Worm (Caenorhabditis elegans) whole organism, L1 larva: ENCODE results near the gene C40C9.4.

Source experiments
- C34B4.2 ChIP-seq: sonication (generic microtip); optimal IDR thresholded peaks from 2 replicates; lab custom pipeline; 2017; ENCODE audit warnings: mild to moderate bottlenecking, missing genetic modification characterization, missing compliant biosample characterization
- Y116A8C.19 ChIP-seq: sonication (generic microtip); optimal IDR thresholded peaks from 2 replicates; lab custom pipeline; 2016; ENCODE audit warnings: missing compliant biosample characterization, missing genetic modification characterization, borderline replicate concordance
- aha-1 ChIP-seq: fragments of 150-350 bp; optimal IDR thresholded peaks from 2 replicates; lab custom pipeline; 2014; ENCODE audit warnings: missing biosample characterization, missing genetic modification characterization
- alr-1 ChIP-seq: fragments of 200-800 bp; sonication (Bioruptor generic); optimal IDR thresholded peaks from 2 replicates; lab custom pipeline; 2018; ENCODE audit warnings: borderline replicate concordance, mild to moderate bottlenecking, missing genetic modification characterization, missing compliant biosample characterization
- aly-2 ChIP-seq: fragments of 150-350 bp; optimal IDR thresholded peaks from 2 replicates; lab custom pipeline; 2014; ENCODE audit warnings: missing biosample characterization, missing genetic modification characterization
- ama-1 ChIP-seq: fragments of 150-350 bp; optimal IDR thresholded peaks from 2 replicates; lab custom pipeline; 2014
- blmp-1 ChIP-seq: fragments of 150-350 bp; optimal IDR thresholded peaks from 2 replicates; lab custom pipeline; 2014; ENCODE audit warnings: missing biosample characterization, missing genetic modification characterization
- ceh-63 ChIP-seq: fragments of 200-800 bp; sonication (Bioruptor generic); optimal IDR thresholded peaks from 2 replicates; lab custom pipeline; 2018; ENCODE audit warnings: mild to moderate bottlenecking, missing genetic modification characterization, missing compliant biosample characterization
- ceh-8 ChIP-seq: fragments of 200-800 bp; sonication (Bioruptor generic); optimal IDR thresholded peaks from 2 replicates; lab custom pipeline; 2018; ENCODE audit warnings: mild to moderate bottlenecking, missing genetic modification characterization, moderate library complexity, missing compliant biosample characterization
- ceh-88 ChIP-seq: fragments of 200-800 bp; sonication (Bioruptor generic); IDR thresholded peaks from 2 replicates; pipeline ENCODE4 v1.3.6; 2022; ENCODE audit warnings: missing genetic modification characterization, missing compliant biosample characterization
- ceh-90 ChIP-seq: sonication (generic microtip); optimal IDR thresholded peaks from 2 replicates; lab custom pipeline; 2016; ENCODE audit warnings: missing genetic modification characterization, missing compliant biosample characterization
- ces-1 ChIP-seq: fragments of 150-350 bp; optimal IDR thresholded peaks from 2 replicates; lab custom pipeline; 2014; ENCODE audit warnings: missing biosample characterization, missing genetic modification reagents, missing genetic modification characterization
- dpl-1 ChIP-seq, 3 experiments: fragments of 150-350 bp in 2 of 3; sonication (generic microtip) in 1 of 3; optimal IDR thresholded peaks; 2 replicates each; lab custom pipeline; 2014 to 2017; ENCODE audit warnings: missing biosample characterization in 3 of 3, missing genetic modification characterization in 3 of 3, missing genetic modification reagents in 3 of 3
- dsc-1 ChIP-seq: sonication (generic microtip); optimal IDR thresholded peaks from 2 replicates; lab custom pipeline; 2016; ENCODE audit warnings: mild to moderate bottlenecking, missing genetic modification characterization, missing compliant biosample characterization
- efl-3 ChIP-seq: fragments of 200-800 bp; sonication (Bioruptor generic); optimal IDR thresholded peaks from 2 replicates; lab custom pipeline; 2018; ENCODE audit warnings: mild to moderate bottlenecking, missing genetic modification characterization, missing compliant biosample characterization
- egl-13 ChIP-seq: sonication (generic microtip); optimal IDR thresholded peaks from 2 replicates; lab custom pipeline; 2016; ENCODE audit warnings: missing genotype, missing genetic modification reagents, missing genetic modification characterization, missing compliant biosample characterization
- elt-3 ChIP-seq, 6 experiments: fragments of 150-350 bp in 1 of 6; sonication (generic microtip); optimal IDR thresholded peaks; 2 replicates each; lab custom pipeline; 2017 to 2018; ENCODE audit warnings: missing biosample characterization in 6 of 6, missing genetic modification characterization in 6 of 6, inconsistent platforms in 1 of 6
- fkh-10 ChIP-seq: sonication (generic microtip); optimal IDR thresholded peaks from 2 replicates; lab custom pipeline; 2017; ENCODE audit warnings: missing biosample characterization, missing genetic modification reagents, missing genetic modification characterization
- fkh-8 ChIP-seq: sonication (generic microtip); optimal IDR thresholded peaks from 2 replicates; lab custom pipeline; 2016; ENCODE audit warnings: mild to moderate bottlenecking, missing genetic modification characterization, missing compliant biosample characterization
- fos-1 ChIP-seq: fragments of 150-350 bp; optimal IDR thresholded peaks from 2 replicates; lab custom pipeline; 2014; ENCODE audit warnings: missing biosample characterization, missing genetic modification characterization
- hlh-17 ChIP-seq: fragments of 200-800 bp; sonication (Bioruptor generic); optimal IDR thresholded peaks from 2 replicates; lab custom pipeline; 2018; ENCODE audit warnings: missing genetic modification characterization, mild to moderate bottlenecking, missing compliant biosample characterization, moderate library complexity, borderline replicate concordance
- hlh-4 ChIP-seq: sonication (generic microtip); optimal IDR thresholded peaks from 2 replicates; lab custom pipeline; 2016; ENCODE audit warnings: mild to moderate bottlenecking, missing genetic modification characterization, missing compliant biosample characterization
- isw-1 ChIP-seq: fragments of 200-800 bp; sonication (Bioruptor generic); IDR thresholded peaks from 2 replicates; pipeline ENCODE4 v1.3.6; 2022; ENCODE audit warnings: missing genetic modification characterization, missing compliant biosample characterization
- lin-13 ChIP-seq: fragments of 150-350 bp; optimal IDR thresholded peaks from 2 replicates; lab custom pipeline; 2014; ENCODE audit warnings: missing biosample characterization, missing genetic modification reagents, missing genetic modification characterization
- lin-14 ChIP-seq: fragments of 200-800 bp; sonication (Bioruptor generic); optimal IDR thresholded peaks from 2 replicates; lab custom pipeline; 2018; ENCODE audit warnings: mild to moderate bottlenecking, missing genetic modification characterization, moderate library complexity, missing compliant biosample characterization
- lin-39 ChIP-seq: fragments of 150-350 bp; optimal IDR thresholded peaks from 2 replicates; lab custom pipeline; 2014; ENCODE audit warnings: missing biosample characterization, missing genetic modification reagents, missing genetic modification characterization
- lir-3 ChIP-seq: sonication (generic microtip); optimal IDR thresholded peaks from 2 replicates; lab custom pipeline; 2016; ENCODE audit warnings: mild to moderate bottlenecking, missing genetic modification characterization, moderate library complexity, missing compliant biosample characterization; ENCODE audit not compliant: poor library complexity
- lsy-2 ChIP-seq, 2 experiments: fragments of 150-350 bp; optimal IDR thresholded peaks; 2 replicates each; lab custom pipeline; 2014; ENCODE audit warnings: missing biosample characterization in 2 of 2, missing genetic modification characterization in 2 of 2
- mab-9 ChIP-seq: fragments of 200-800 bp; sonication (Bioruptor generic); IDR thresholded peaks from 2 replicates; pipeline ENCODE4 v1.3.6; 2022; ENCODE audit warnings: missing genetic modification reagents, missing genetic modification characterization, missing compliant biosample characterization
- mef-2 ChIP-seq: fragments of 150-350 bp; optimal IDR thresholded peaks from 2 replicates; lab custom pipeline; 2014; ENCODE audit warnings: missing biosample characterization, missing genetic modification characterization
- mep-1 ChIP-seq: fragments of 150-350 bp; optimal IDR thresholded peaks from 2 replicates; lab custom pipeline; 2014; ENCODE audit warnings: missing biosample characterization, missing genetic modification characterization
- nhr-12 ChIP-seq: sonication (generic microtip); optimal IDR thresholded peaks from 2 replicates; lab custom pipeline; 2017; ENCODE audit warnings: missing biosample characterization, missing genetic modification characterization
- nhr-19 ChIP-seq: fragments of 200-800 bp; sonication (Bioruptor generic); conservative IDR thresholded peaks from 2 replicates; pipeline ENCODE4 v1.3.6; 2022; ENCODE audit warnings: missing genetic modification characterization, missing compliant biosample characterization
- nhr-20 ChIP-seq: sonication (generic microtip); optimal IDR thresholded peaks from 2 replicates; lab custom pipeline; 2016; ENCODE audit warnings: mild to moderate bottlenecking, missing genetic modification characterization, missing compliant biosample characterization
- nhr-237 ChIP-seq: fragments of 150-350 bp; optimal IDR thresholded peaks from 2 replicates; lab custom pipeline; 2014; ENCODE audit warnings: missing biosample characterization, missing genetic modification characterization
- nhr-28 ChIP-seq: fragments of 150-350 bp; optimal IDR thresholded peaks from 2 replicates; lab custom pipeline; 2014; ENCODE audit warnings: missing biosample characterization, missing genetic modification characterization
- nhr-71 ChIP-seq: sonication (generic microtip); optimal IDR thresholded peaks from 2 replicates; lab custom pipeline; 2016; ENCODE audit warnings: mild to moderate bottlenecking, missing genetic modification characterization, moderate library complexity, missing compliant biosample characterization
- nhr-77 ChIP-seq: fragments of 150-350 bp; optimal IDR thresholded peaks from 2 replicates; lab custom pipeline; 2014; ENCODE audit warnings: missing biosample characterization, missing genetic modification characterization
- nhr-85 ChIP-seq: sonication (generic microtip); peaks from one replicate; lab custom pipeline; 2016; ENCODE audit warnings: missing genetic modification characterization, inconsistent platforms, missing compliant biosample characterization
- nhr-90 ChIP-seq: sonication (generic microtip); optimal IDR thresholded peaks from 2 replicates; lab custom pipeline; 2016; ENCODE audit warnings: mild to moderate bottlenecking, missing genetic modification characterization, missing compliant biosample characterization; ENCODE audit not compliant: poor library complexity
- pag-3 ChIP-seq: sonication (generic microtip); optimal IDR thresholded peaks from 2 replicates; lab custom pipeline; 2017; ENCODE audit warnings: missing genetic modification characterization, mild to moderate bottlenecking, missing compliant biosample characterization, antibody characterized with exemption, borderline replicate concordance; ENCODE audit not compliant: insufficient read depth
- pax-3 ChIP-seq: fragments of 200-800 bp; sonication (Bioruptor generic); optimal IDR thresholded peaks from 2 replicates; lab custom pipeline; 2018; ENCODE audit warnings: mild to moderate bottlenecking, missing genetic modification characterization, moderate library complexity, missing compliant biosample characterization
- swsn-7 ChIP-seq: sonication (generic microtip); optimal IDR thresholded peaks from 2 replicates; lab custom pipeline; 2016; ENCODE audit warnings: missing genetic modification characterization, missing compliant biosample characterization
- tbx-2 ChIP-seq: sonication (generic microtip); optimal IDR thresholded peaks from 2 replicates; lab custom pipeline; 2016; ENCODE audit warnings: missing genetic modification characterization, missing compliant biosample characterization
- tlp-1 ChIP-seq: fragments of 150-350 bp; optimal IDR thresholded peaks from 2 replicates; lab custom pipeline; 2014; ENCODE audit warnings: missing biosample characterization, missing genetic modification characterization
- unc-62 ChIP-seq: fragments of 150-350 bp; optimal IDR thresholded peaks from 2 replicates; lab custom pipeline; 2014; ENCODE audit warnings: missing biosample characterization, missing genetic modification reagents, missing genetic modification characterization
- unc-98 ChIP-seq: fragments of 200-800 bp; sonication (Bioruptor generic); IDR thresholded peaks from 2 replicates; pipeline ENCODE4 v1.3.6; 2022; ENCODE audit warnings: missing genetic modification characterization, missing compliant biosample characterization
- zag-1 ChIP-seq: fragments of 150-350 bp; optimal IDR thresholded peaks from 2 replicates; lab custom pipeline; 2014; ENCODE audit warnings: missing biosample characterization, missing genetic modification characterization
- zip-4 ChIP-seq: fragments of 200-800 bp; sonication (Bioruptor generic); optimal IDR thresholded peaks from 2 replicates; lab custom pipeline; 2018; ENCODE audit warnings: mild to moderate bottlenecking, missing genetic modification characterization, moderate library complexity, missing compliant biosample characterization
- ztf-11 ChIP-seq, 2 experiments: sonication (generic microtip); optimal IDR thresholded peaks; 2 replicates each; lab custom pipeline; 2016 to 2017; ENCODE audit warnings: missing genetic modification characterization in 2 of 2, missing biosample characterization in 1 of 2, missing compliant biosample characterization in 1 of 2
- ztf-4 ChIP-seq: fragments of 150-350 bp; optimal IDR thresholded peaks from 2 replicates; lab custom pipeline; 2014; ENCODE audit warnings: missing biosample characterization, missing genetic modification characterization

C40C9.4 gene

DNA sequence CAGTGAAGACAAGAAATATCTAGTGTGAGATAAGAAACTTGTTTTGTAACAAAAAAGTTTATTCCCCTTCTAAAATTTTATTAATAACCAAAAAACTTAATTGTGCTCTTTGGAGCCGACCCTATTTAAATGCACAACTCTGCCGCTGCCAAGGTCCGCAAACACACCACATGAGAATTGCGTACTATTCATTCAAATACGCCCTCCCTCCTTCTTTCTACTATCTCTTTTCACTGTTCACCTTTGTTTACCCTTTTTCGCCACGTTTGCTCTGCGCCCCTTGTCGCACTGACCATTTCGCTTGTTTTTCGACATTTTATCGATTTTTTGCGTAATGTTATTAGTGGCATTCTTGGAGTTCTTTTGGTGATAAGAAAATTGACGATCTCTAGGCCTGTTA, 18.7 kb downstream of the C40C9.4 start (continued):
- TF ChIP-seq mef-2 (tag; lab: Kevin White, UChicago) (no peak), hlh-17 (no peak), nhr-237 (tag; lab: Kevin White, UChicago) (no peak), ztf-4 (no peak), fkh-8 (tag; lab: Kevin White, UChicago) (no peak), swsn-7 (tag; lab: Kevin White, UChicago) (peak; percentile 13), lin-39 (tag; lab: Kevin White, UChicago) (no peak), unc-62 (GFP tag; lab: Kevin White, UChicago) (no peak), zag-1 (tag; lab: Kevin White, UChicago) (no peak), nhr-20 (tag; lab: Kevin White, UChicago) (peak; percentile 51), pag-3 (tag; lab: Kevin White, UChicago) (no peak), dsc-1 (tag; lab: Kevin White, UChicago) (no peak), ztf-11 (tag; optimal IDR thresholded peaks at IDR 0.05; lab: Kevin White, UChicago) (no peak), ceh-63 (GFP tag; lab: Kevin White, UChicago) (no peak), ceh-88 (GFP tag; lab: Robert Waterston, UW) (no peak), isw-1 (no peak), mep-1 (peak; percentile 49), ceh-8 (GFP tag; lab: Kevin White, UChicago) (no peak), lin-13 (GFP tag; lab: Kevin White, UChicago) (no peak), egl-13 (no peak), nhr-90 (peak; percentile 29), alr-1 (tag; lab: Kevin White, UChicago) (no peak), lin-14 (peak; percentile 69), tlp-1 (tag; lab: Kevin White, UChicago) (no peak), ces-1 (GFP tag; lab: Kevin White, UChicago) (no peak), elt-3 (tag; optimal IDR thresholded peaks at IDR 0.05; lab: Kevin White, UChicago) (no peak), C34B4.2 (tag; lab: Kevin White, UChicago) (no peak), fos-1 (tag; lab: Kevin White, UChicago) (no peak), tbx-2 (peak; percentile 46), nhr-71 (peak; percentile 53), hlh-4 (no peak), zip-4 (GFP tag; lab: Kevin White, UChicago) (no peak), ceh-90 (tag; lab: Kevin White, UChicago) (no peak), nhr-28 (tag; lab: Kevin White, UChicago) (no peak), efl-3 (no peak), ama-1 (lab: Kevin White, UChicago) (no peak), nhr-85 (tag; lab: Kevin White, UChicago) (peak; percentile 51), aha-1 (no peak), nhr-12 (no peak), lsy-2 (tag; optimal IDR thresholded peaks at IDR 0.05; lab: Kevin White, UChicago) (peak in 1 of 2 experiments; percentile 52), fkh-10 (no peak), mab-9 (GFP tag; lab: Robert Waterston, UW) (no peak), nhr-19 (GFP tag; lab: Robert Waterston, UW) (peak; percentile 14; the same call in 1 of the 2 replicates), Y116A8C.19 (tag; lab: Kevin White, UChicago) (no peak), nhr-77 (tag; lab: Kevin White, UChicago) (peak; percentile 19), blmp-1 (tag; lab: Kevin White, UChicago) (peak; percentile 6), lir-3 (tag; lab: Kevin White, UChicago) (no peak), dpl-1 (GFP tag; optimal IDR thresholded peaks at IDR 0.05; lab: Kevin White, UChicago) (peak; percentile 48 to 73 (median 72)), aly-2 (tag; lab: Kevin White, UChicago) (no peak), unc-98 (GFP tag; lab: Robert Waterston, UW) (no peak), pax-3 (no peak)
